Fruit fly (Drosophila melanogaster): ENCODE measurements around the gene nod.

nod gene

DNA sequence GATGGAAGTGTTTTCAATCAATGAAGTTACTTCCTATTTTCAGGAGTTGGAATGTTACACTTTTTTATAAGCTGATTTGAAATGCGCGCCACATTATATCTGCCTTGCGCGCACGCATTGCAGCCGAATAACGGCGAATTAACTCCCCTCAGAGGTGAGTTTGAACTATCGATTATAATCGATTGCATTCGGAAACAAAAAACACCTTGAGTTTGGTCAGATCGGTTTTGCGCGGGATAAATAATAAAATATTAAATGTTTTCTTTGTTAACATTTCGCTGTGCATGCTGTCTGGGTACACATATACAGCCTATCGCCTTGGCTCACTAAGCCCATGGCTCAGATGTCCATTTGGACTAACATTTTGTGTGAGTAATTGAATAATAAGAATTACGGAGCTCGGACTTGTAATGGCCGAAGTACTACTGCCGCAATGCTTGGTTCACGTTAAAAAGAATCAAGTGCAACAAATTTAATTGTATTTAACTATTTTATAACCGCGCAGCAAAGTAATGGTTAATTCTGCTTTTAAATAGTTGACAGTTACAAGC is 40.8 kb downstream of the nod start:
- TF ChIP-seq pad (GFP tag; optimal IDR thresholded peaks at IDR 0.05) = peak; percentile 56
- TF ChIP-seq kay (GFP tag; ENCODE audit: borderline replicate concordance) = peak; percentile 84
- TF ChIP-seq CG14711 (tag; optimal IDR thresholded peaks at IDR 0.05) = no peak
- no peak for TF ChIP-seq CG12768 (GFP tag; optimal IDR thresholded peaks at IDR 0.05)
- TF ChIP-seq CG7101 (tag; optimal IDR thresholded peaks at IDR 0.05) = no peak
- TF ChIP-seq tj (GFP tag; optimal IDR thresholded peaks at IDR 0.05) = no peak

DNA sequence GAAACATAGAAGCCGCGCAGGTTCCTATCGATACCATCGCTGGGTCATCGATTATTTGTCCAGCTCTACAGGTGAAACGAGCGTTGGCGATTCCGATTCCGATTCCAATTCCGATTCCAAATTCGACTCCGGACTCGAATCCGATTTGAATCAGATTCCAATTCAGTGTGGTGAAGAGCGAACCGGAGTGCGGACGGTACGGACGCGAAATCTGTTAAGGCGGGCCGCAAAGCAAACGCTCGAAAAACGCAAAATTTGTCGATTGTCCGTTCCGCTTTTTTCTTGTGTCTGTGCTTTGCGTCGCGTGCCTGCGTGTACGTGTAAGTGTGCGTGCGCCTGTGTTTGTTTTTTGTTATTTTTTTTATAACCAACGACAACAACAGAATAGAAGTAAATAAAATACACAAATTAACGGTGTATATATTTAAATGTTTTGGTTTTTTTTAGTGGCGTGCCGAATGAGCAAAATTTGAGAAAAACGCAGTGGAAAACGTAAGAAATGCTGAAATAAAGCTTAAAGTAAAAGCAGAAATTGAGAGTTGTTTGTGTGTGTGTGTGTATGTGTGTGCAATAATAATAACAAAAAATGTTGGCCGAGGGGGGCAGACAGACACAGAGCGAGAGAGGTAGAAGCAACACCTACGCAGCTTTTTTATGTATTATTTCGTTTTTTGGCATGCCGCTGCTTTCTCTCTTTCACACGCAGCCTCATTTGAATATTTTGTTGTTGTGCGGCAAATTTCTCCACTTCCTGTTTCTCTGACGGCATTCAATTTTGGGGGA is 41.5 kb downstream of the nod start, which contains the start of gene Ptp10D:
Gene Ptp10D (plus strand): TSS at position 150 of the 783 bp plus-strand sequence.
- TF ChIP-seq CG14711 (tag; optimal IDR thresholded peaks at IDR 0.05) (no peak), CG7101 (tag; optimal IDR thresholded peaks at IDR 0.05) (peak; percentile 41), pad (GFP tag; optimal IDR thresholded peaks at IDR 0.05) (no peak), Crg-1 (GFP tag; optimal IDR thresholded peaks at IDR 0.05) (peak; percentile 21), Clk (GFP tag; optimal IDR thresholded peaks at IDR 0.05) (no peak), toe (GFP tag; optimal IDR thresholded peaks at IDR 0.05) (no peak), Hr96 (GFP tag; optimal IDR thresholded peaks at IDR 0.05) (no peak), ovo (GFP tag; optimal IDR thresholded peaks at IDR 0.05) (peak; percentile 40), CG5204 (GFP tag; optimal IDR thresholded peaks at IDR 0.05) (no peak), tj (GFP tag; optimal IDR thresholded peaks at IDR 0.05) (peak; percentile 78), CG12768 (GFP tag; optimal IDR thresholded peaks at IDR 0.05) (peak; percentile 53), CG7045 (GFP tag; optimal IDR thresholded peaks at IDR 0.05) (no peak), bab1 (GFP tag; optimal IDR thresholded peaks at IDR 0.05) (peak; percentile 61), CG11617 (GFP tag; optimal IDR thresholded peaks at IDR 0.05) (peak; percentile 10), cic (GFP tag; optimal IDR thresholded peaks at IDR 0.05) (peak; percentile 29), Mnt (GFP tag; optimal IDR thresholded peaks at IDR 0.05) (peak; percentile 71)

DNA sequence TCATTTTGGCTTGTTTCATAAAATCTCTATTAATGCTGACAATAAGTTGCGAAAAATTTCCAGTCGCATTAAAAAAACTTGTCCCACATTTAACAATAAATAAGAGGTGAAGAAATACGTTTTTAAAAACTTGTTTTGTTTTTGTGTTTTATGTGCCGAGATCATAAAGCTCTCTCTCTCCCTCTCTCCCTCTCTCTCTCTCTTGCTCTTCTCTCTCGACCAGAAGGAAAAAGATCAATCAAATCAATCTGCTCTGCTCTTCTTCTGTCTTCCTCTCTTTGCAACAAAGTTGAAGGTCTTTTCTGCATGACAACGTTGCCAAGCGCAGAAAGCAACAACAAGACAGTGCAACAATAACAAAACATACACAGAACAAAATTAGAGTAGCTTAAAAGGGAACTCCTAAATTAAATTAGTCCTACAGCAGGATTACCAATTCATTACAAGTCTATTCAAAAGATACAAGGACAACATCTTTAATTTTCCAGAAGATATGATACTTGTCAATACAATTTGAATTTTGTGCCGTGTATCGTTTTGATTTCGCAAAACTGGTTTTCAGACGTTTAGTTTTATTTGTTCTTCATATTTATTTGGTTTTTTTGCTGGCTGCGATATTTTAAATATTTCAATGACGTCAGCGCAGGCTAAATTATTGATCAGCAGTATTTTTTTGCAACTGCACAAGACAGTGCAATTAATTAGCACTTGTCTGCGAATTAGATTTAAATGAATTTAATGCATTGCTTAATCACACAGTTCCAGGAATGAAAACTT is 42.3 kb downstream of the nod start:
- TF ChIP-seq ovo (GFP tag; optimal IDR thresholded peaks at IDR 0.05) (no peak), pad (GFP tag; optimal IDR thresholded peaks at IDR 0.05) (peak; percentile 78), CG5204 (GFP tag; optimal IDR thresholded peaks at IDR 0.05) (peak; percentile 37), Hr96 (GFP tag; optimal IDR thresholded peaks at IDR 0.05) (no peak), Crg-1 (GFP tag; optimal IDR thresholded peaks at IDR 0.05) (peak; percentile 67), toe (GFP tag; optimal IDR thresholded peaks at IDR 0.05) (no peak), CG33017 (tag; optimal IDR thresholded peaks at IDR 0.05) (peak; percentile 52), CG12768 (GFP tag; optimal IDR thresholded peaks at IDR 0.05) (no peak), CG7045 (GFP tag; optimal IDR thresholded peaks at IDR 0.05) (peak; percentile 31), Clk (GFP tag; optimal IDR thresholded peaks at IDR 0.05) (no peak), CG14711 (tag; optimal IDR thresholded peaks at IDR 0.05) (peak; percentile 87), CG1620 (GFP tag; optimal IDR thresholded peaks at IDR 0.05) (peak; percentile 75), bab1 (GFP tag; optimal IDR thresholded peaks at IDR 0.05) (peak; percentile 94), kay (GFP tag; ENCODE audit: borderline replicate concordance) (peak; percentile 66), CG7101 (tag; optimal IDR thresholded peaks at IDR 0.05) (peak; percentile 79), tj (GFP tag; optimal IDR thresholded peaks at IDR 0.05) (peak; percentile 97), cnc (optimal IDR thresholded peaks at IDR 0.05) (no peak), cic (GFP tag; optimal IDR thresholded peaks at IDR 0.05) (no peak), Mnt (GFP tag; optimal IDR thresholded peaks at IDR 0.05) (peak; percentile 50), CG11617 (GFP tag; optimal IDR thresholded peaks at IDR 0.05) (peak; percentile 44)

DNA sequence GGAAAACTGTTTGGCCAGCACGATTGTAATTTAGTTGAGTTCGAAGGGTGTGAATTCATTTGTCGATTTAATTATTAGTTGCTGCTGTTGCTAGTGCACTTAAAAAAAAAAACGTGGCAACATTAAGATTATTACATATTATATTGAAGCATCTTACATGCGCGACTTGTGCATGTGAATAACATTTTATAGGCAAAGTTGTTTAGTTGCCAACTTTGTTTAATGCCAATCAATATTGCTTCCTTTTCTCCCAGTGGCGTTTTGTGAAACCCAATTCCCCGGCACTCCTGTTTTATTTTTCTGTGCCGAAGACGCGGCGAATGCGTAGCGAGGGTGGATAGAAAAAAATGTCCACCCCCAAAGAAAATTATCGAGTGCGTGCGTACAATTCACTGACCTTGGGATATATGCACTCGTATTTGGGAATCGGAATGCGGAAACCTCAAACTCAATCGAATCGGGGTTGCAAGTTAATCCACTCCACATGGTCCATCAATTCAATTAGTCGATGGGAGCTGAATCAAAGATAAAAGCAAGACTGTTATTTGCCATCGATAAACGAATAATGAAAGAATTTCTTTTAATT is 48.5 kb downstream of the nod start:
- TF ChIP-seq CG7101 (tag; optimal IDR thresholded peaks at IDR 0.05) (no peak), kay (GFP tag; ENCODE audit: borderline replicate concordance) (peak; percentile 12), cic (GFP tag; optimal IDR thresholded peaks at IDR 0.05) (no peak)

DNA sequence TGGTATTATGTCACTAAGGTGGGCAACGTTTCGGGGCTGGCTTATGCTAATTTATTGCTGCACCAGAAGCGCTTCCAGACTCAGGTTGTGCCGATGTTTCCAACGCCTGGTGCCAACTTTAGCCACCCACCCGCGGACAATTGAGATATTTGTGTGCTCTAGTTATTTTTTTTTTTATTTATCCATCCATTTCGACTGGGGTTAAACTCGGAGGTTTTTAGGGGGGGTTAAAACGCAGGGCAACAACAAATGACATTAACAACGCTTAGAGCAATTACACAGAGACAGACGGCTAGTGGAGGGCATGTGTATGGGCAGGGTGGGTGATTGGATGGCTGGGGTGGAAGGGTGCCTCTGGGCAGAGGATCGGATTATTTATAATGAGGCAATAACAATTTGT is 51.1 kb downstream of the nod start:
- TF ChIP-seq Mnt (GFP tag; optimal IDR thresholded peaks at IDR 0.05) (no peak), pad (GFP tag; optimal IDR thresholded peaks at IDR 0.05) (no peak), CG12768 (GFP tag; optimal IDR thresholded peaks at IDR 0.05) (no peak), Hr96 (GFP tag; optimal IDR thresholded peaks at IDR 0.05) (no peak), CG14711 (tag; optimal IDR thresholded peaks at IDR 0.05) (no peak), cnc (optimal IDR thresholded peaks at IDR 0.05) (no peak), CG7045 (GFP tag; optimal IDR thresholded peaks at IDR 0.05) (no peak), ovo (GFP tag; optimal IDR thresholded peaks at IDR 0.05) (no peak), CG7101 (tag; optimal IDR thresholded peaks at IDR 0.05) (no peak), CG33017 (tag; optimal IDR thresholded peaks at IDR 0.05) (no peak), CG11617 (GFP tag; optimal IDR thresholded peaks at IDR 0.05) (no peak), cic (GFP tag; optimal IDR thresholded peaks at IDR 0.05) (no peak)
